Fruit fly (Drosophila melanogaster): ENCODE data around the gene foxo.

foxo gene

DNA sequence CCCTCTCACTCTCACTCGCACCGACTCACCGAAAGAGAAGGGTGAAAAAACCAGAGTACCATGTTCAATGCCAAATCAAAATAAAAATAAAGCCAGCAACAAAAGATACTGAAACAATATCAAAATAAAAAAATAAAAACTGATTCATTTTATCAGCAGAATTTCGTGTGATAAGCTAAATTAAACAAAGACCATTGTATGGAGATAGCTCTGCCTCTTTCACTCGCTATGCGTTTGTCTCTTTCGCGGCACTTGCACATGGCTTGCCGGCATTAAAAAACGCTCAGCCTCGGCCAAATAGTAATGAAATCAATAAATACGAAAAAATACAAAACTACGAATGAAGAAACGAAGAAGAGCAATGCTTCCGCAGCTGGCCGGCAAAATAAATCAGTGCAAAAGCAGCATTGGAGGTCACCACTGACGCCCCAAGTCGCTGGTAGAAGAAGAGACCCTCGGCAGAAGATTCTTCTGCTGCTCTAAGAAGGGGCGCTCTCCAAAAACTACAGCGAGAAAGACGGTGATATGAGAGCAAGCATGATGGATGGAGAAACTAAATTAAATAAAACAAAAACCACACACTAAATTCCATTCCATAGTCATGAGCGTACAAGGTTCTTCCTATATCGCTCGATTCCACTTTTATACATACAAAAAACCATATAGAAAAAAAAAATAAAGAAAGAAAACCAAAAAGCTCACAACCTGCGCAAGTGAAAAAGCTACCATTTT lies 32.4 kb upstream of the foxo start:
- TF ChIP-seq CG8478 (optimal IDR thresholded peaks at IDR 0.05) (no peak), CTCF (optimal IDR thresholded peaks at IDR 0.05) (no peak)

DNA sequence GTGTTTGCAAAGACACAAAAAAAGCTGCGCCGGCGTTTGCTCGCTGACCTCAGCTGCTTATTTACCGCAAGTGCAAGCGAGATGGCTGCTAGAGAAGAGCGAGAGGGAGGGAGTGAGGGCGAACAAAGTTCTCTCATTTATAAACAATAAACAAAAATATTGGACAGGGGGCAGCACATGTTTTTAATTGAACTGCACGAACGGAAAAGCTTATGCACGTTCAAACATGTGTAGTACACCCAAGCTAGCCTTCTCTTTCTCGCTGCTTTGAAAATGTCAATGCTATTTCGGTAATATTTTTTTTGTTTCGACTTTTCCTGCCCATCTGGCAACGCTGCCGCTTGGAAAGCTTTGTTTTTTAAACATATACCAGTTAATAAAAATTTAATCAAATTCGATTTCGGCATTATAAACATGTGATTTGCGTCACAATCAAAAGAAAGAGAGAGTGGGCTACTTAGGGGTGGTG lies 31.8 kb upstream of the foxo start:
- TF ChIP-seq CTCF (optimal IDR thresholded peaks at IDR 0.05) (no peak), CG8478 (optimal IDR thresholded peaks at IDR 0.05) (no peak)

DNA sequence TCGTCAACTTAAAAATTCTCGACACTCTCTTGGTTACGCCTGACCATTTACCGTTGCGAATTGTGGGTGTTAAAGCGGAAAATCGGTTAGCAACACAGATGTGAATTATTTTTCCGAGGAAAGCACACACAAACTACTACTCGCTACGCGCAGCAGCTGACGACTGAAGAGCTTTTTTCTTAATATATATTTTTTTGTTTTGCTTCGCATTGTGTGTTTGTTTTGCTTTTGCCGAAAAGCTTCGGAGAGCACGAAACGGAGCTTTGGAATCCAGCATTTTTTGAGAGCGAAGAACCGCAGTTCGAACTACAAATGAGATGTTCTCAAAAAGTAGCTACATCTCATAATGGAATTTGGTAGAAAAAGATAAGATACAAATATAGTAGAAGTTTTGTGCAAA lies 30.9 kb upstream of the foxo start:
- TF ChIP-seq CG8478 (optimal IDR thresholded peaks at IDR 0.05) (no peak), CTCF (optimal IDR thresholded peaks at IDR 0.05) (no peak)

- TF ChIP-seq CG8478 (optimal IDR thresholded peaks at IDR 0.05): no peak
- no peak for TF ChIP-seq CTCF (optimal IDR thresholded peaks at IDR 0.05)
Observed at dm6 chr3R:14026212-14026952, 30.4 kb upstream of the foxo start.

DNA sequence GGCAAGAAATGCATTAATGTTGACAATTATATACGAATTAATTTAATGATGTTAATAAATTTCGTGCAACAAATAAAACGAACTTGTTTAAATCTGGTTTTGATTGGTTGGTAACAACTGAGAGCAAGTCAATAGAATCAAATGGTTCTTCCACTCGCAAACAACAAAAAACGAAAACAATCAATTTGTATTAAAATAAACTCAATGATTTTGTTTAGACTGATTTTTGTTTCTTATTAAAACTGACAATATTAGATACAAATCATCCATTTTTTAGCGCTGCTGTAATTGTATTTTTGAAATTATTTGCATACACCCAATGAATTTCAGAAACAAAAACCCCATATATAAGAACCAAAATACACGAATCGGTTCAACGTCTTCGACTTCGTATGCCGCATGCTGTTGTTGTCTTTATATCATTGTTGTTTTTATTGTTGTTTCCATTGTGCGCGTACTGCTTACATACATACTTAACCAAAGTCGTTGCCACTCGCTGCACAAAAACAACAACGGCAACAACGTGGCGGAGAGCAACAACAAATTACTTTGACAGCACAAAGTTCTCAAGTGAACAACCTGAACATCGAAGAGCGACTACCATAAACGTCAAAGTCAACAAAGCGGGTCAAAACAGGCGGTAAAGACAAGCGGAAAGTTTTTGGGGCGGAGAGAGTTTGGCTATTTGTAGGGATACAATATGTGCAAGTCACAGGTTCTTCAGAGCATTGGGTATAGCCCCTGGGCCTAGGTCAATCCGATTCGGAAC lies 29.6 kb upstream of the foxo start:
- TF ChIP-seq CG8478 (optimal IDR thresholded peaks at IDR 0.05): no peak
- no peak for TF ChIP-seq CTCF (optimal IDR thresholded peaks at IDR 0.05)

dm6 chr3R:14028158-14028557 lies 28.6 kb upstream of the foxo start:
- TF ChIP-seq CTCF (optimal IDR thresholded peaks at IDR 0.05): no peak
- no peak for TF ChIP-seq CG8478 (optimal IDR thresholded peaks at IDR 0.05)

DNA sequence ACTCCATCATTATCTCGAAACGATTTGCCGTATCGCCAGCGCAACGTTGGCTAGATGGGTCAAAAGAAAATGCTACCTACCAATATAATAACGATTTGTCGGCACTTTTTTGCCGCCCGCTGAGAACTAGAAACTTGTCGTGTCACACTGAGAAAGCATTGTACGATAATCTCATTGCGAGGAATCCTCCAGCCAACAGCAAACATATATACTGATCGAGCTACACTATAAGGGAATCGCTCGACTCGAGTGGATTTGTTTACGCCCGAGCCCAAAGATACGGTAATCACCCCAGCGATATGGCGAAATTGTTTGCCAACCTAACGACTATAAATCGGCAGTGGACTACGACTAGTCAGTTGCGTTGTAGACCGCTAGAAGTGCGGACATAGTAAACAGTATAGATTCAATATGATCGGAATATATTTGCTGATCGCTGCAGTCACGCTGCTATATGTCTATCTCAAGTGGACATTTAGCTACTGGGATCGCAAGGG lies 27.8 kb upstream of the foxo start, which contains the start of gene Cyp6d5:
Gene Cyp6d5, plus strand, starts transcription at position 356 of the 497 bp plus-strand sequence.
- no peak for TF ChIP-seq CG8478 (optimal IDR thresholded peaks at IDR 0.05)
- TF ChIP-seq CTCF (optimal IDR thresholded peaks at IDR 0.05): no peak

- TF ChIP-seq CG8478 (optimal IDR thresholded peaks at IDR 0.05): no peak
- TF ChIP-seq CTCF (optimal IDR thresholded peaks at IDR 0.05): no peak
Observed at dm6 chr3R:14031531-14032414, 25.0 kb upstream of the foxo start, which contains the start of the genes rdx and CG3061. TSS of gene rdx (minus strand) at chr3R:14032057. TSS of gene CG3061 (plus strand) at chr3R:14032371.

DNA sequence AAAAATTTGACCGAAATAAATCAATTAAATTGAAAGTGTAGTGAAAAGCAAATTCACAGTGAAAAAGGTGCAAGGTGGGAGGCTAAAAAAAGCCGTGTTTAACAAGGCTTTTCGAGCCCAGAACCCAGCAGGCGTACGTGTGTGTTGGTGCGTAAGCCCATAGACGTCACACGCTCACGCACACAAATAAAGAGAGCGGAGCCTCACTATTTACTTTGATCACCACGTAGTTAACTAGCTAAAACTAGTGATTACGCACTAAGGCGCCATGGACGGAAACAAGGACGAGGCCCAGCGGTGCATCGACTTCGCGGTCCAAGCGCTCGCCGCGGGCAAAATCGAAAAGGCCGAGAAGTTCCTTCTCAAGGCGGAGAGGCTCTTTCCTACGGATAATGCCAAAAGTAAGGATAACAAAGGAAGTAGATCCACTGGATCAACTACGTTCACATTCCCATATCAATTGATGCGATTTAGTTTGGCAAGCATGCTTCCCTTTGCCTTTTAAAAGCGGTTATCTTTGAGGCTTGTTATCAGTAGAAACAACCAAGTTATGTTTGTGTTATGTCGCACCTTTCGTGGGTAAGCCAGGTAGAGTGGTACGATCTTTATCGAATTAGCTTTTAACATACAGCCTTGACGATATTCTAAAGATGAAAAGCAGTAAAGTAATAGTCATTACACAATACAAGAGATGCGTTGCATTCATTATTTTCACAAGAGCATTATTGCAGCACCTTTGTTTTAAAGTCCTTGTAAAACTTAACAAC lies 24.1 kb upstream of the foxo start:
- TF ChIP-seq CTCF (optimal IDR thresholded peaks at IDR 0.05): no peak
- TF ChIP-seq CG8478 (optimal IDR thresholded peaks at IDR 0.05): no peak

- TF ChIP-seq CTCF (optimal IDR thresholded peaks at IDR 0.05): no peak
- no peak for TF ChIP-seq CG8478 (optimal IDR thresholded peaks at IDR 0.05)
Observed at dm6 chr3R:14034636-14035035, 22.1 kb upstream of the foxo start.

- TF ChIP-seq CG8478 (optimal IDR thresholded peaks at IDR 0.05): no peak
- no peak for TF ChIP-seq CTCF (optimal IDR thresholded peaks at IDR 0.05)
Observed at dm6 chr3R:14035924-14036448, 20.8 kb upstream of the foxo start, which contains the start of gene CG9922. TSS of gene CG9922 (minus strand) at chr3R:14036398.

- TF ChIP-seq CG8478 (optimal IDR thresholded peaks at IDR 0.05) (no peak), CTCF (optimal IDR thresholded peaks at IDR 0.05) (no peak)
Observed at dm6 chr3R:14037330-14037729, 19.4 kb upstream of the foxo start.

DNA sequence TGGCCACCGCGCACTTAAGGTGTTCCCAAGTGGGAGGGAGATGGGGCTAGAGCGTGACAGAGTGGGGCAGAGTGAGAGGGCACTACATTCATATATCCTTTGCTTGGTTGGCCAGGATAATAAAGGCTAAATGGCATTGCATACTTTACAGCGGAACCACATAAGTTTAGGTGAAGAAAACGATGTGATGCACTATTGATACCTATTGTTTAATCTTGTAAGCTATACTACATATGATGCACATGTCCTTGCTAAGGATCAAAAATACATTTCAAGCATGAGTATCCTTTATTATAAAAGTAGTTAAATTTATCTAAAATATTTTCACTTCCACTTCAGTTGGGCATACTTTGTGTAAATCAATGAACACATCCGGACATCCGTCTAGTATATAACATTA lies 15.7 kb upstream of the foxo start:
- no peak for TF ChIP-seq CG8478 (optimal IDR thresholded peaks at IDR 0.05)
- no peak for TF ChIP-seq CTCF (optimal IDR thresholded peaks at IDR 0.05)

All from S2 (cell line).